Fruit fly (Drosophila melanogaster) whole organism, embryonic: ENCODE results near the gene CG33331.

ENCODE experiments used
- Abd-B ChIP-seq: fragments of 200-800 bp; sonication (Bioruptor generic); optimal IDR thresholded peaks from 2 replicates; lab custom pipeline; 2018; ENCODE audit warnings: missing biosample characterization, mild to moderate bottlenecking, missing genetic modification characterization, moderate library complexity
- Atf3 ChIP-seq: fragments of 200-800 bp; sonication (Bioruptor generic); optimal IDR thresholded peaks from 3 replicates; lab custom pipeline; 2016; ENCODE audit warnings: missing biosample characterization, missing genetic modification characterization
- Bdp1 ChIP-seq: fragments of 200-800 bp; sonication (Bioruptor generic); optimal IDR thresholded peaks from 3 replicates; lab custom pipeline; 2016; ENCODE audit warnings: missing biosample characterization, missing genetic modification characterization
- Bgb ChIP-seq: fragments of 200-800 bp; sonication (Bioruptor generic); IDR thresholded peaks from 2 replicates; pipeline ENCODE4 v1.3.6; 2022; ENCODE audit warnings: missing biosample characterization, missing genetic modification characterization; ENCODE audit not compliant: partially characterized antibody
- CG11085 ChIP-seq: fragments of 200-800 bp; sonication (Bioruptor generic); IDR thresholded peaks from 2 replicates; pipeline ENCODE4 v1.3.6; 2022; ENCODE audit warnings: missing biosample characterization, missing genetic modification characterization
- CG1233 ChIP-seq: fragments of 200-800 bp; sonication (Bioruptor generic); optimal IDR thresholded peaks from 4 replicates; lab custom pipeline; 2018; ENCODE audit warnings: missing biosample characterization, mild to moderate bottlenecking, missing genetic modification characterization
- CG15514 ChIP-seq: fragments of 200-800 bp; sonication (Bioruptor generic); optimal IDR thresholded peaks from 3 replicates; lab custom pipeline; 2017; ENCODE audit warnings: missing biosample characterization, missing genetic modification characterization, mild to moderate bottlenecking, moderate library complexity, missing genetic modification reagents
- CG16779 ChIP-seq: fragments of 200-800 bp; sonication (Bioruptor generic); IDR thresholded peaks from 2 replicates; pipeline ENCODE4 v1.3.6; 2022; ENCODE audit warnings: missing biosample characterization, missing genetic modification characterization
- CG16863 ChIP-seq: fragments of 200-800 bp; sonication (Bioruptor generic); optimal IDR thresholded peaks from 3 replicates; lab custom pipeline; 2016; ENCODE audit warnings: missing biosample characterization, missing genetic modification characterization
- CG17568 ChIP-seq: fragments of 200-800 bp; sonication (Bioruptor generic); optimal IDR thresholded peaks from 2 replicates; lab custom pipeline; 2018; ENCODE audit warnings: missing biosample characterization, mild to moderate bottlenecking, missing genetic modification characterization, moderate library complexity
- CG18011 ChIP-seq: fragments of 200-800 bp; sonication (Bioruptor generic); optimal IDR thresholded peaks from 2 replicates; lab custom pipeline; 2017; ENCODE audit warnings: missing biosample characterization, missing genetic modification characterization, mild to moderate bottlenecking, moderate library complexity, missing genotype
- CG32532 ChIP-seq: fragments of 200-800 bp; sonication (Bioruptor generic); IDR thresholded peaks from 2 replicates; pipeline ENCODE4 v1.3.6; 2022; ENCODE audit warnings: missing biosample characterization, missing genetic modification characterization
- CG4820 ChIP-seq: fragments of 200-800 bp; sonication (Bioruptor generic); optimal IDR thresholded peaks from 3 replicates; lab custom pipeline; 2016; ENCODE audit warnings: missing biosample characterization, missing genetic modification characterization
- CG6175 ChIP-seq: fragments of 200-800 bp; sonication (Bioruptor generic); IDR thresholded peaks from 3 replicates; pipeline ENCODE4 v1.3.6; 2022; ENCODE audit warnings: missing biosample characterization, missing genetic modification characterization
- CG6254 ChIP-seq: fragments of 200-800 bp; sonication (Bioruptor generic); optimal IDR thresholded peaks from 3 replicates; lab custom pipeline; 2017; ENCODE audit warnings: mild to moderate bottlenecking, missing biosample characterization, missing genetic modification reagents, missing genetic modification characterization
- CG7357 ChIP-seq: fragments of 200-800 bp; sonication (Bioruptor generic); IDR thresholded peaks from 3 replicates; pipeline ENCODE4 v1.3.6; 2022; ENCODE audit warnings: missing biosample characterization, missing genetic modification characterization
- CG7372 ChIP-seq: fragments of 200-800 bp; sonication (Bioruptor generic); IDR thresholded peaks from 2 replicates; pipeline ENCODE4 v1.3.6; 2022; ENCODE audit warnings: missing biosample characterization, missing genetic modification characterization
- CG8924 ChIP-seq: fragments of 200-800 bp; optimal IDR thresholded peaks from 3 replicates; lab custom pipeline; 2019; ENCODE audit warnings: missing biosample characterization, mild to moderate bottlenecking, missing genetic modification characterization, moderate library complexity
- CG9215 ChIP-seq: fragments of 200-800 bp; sonication (Bioruptor generic); IDR thresholded peaks from 2 replicates; pipeline ENCODE4 v1.3.6; 2022; ENCODE audit warnings: missing biosample characterization, missing genetic modification characterization
- CG9437 ChIP-seq: fragments of 200-800 bp; sonication (Bioruptor generic); optimal IDR thresholded peaks from 2 replicates; lab custom pipeline; 2018; ENCODE audit warnings: missing biosample characterization, mild to moderate bottlenecking, missing genetic modification characterization
- CkIIα-i1 ChIP-seq: fragments of 200-800 bp; sonication (Bioruptor generic); IDR thresholded peaks from 2 replicates; pipeline ENCODE4 v1.3.6; 2022; ENCODE audit warnings: missing biosample characterization, missing genetic modification characterization
- Dip3 ChIP-seq: fragments of 200-800 bp; sonication (Bioruptor generic); optimal IDR thresholded peaks from 3 replicates; lab custom pipeline; 2016; ENCODE audit warnings: missing biosample characterization, missing genetic modification characterization
- Doc2 ChIP-seq: fragments of 200-800 bp; sonication (Bioruptor generic); IDR thresholded peaks from 2 replicates; pipeline ENCODE4 v1.3.6; 2022; ENCODE audit warnings: missing biosample characterization, missing genetic modification characterization
- Fer1 ChIP-seq: fragments of 200-800 bp; sonication (Bioruptor generic); optimal IDR thresholded peaks from 2 replicates; lab custom pipeline; 2017; ENCODE audit warnings: missing biosample characterization, mild to moderate bottlenecking, missing genetic modification characterization
- Gug ChIP-seq: fragments of 200-800 bp; sonication (Bioruptor generic); IDR thresholded peaks from 4 replicates; pipeline ENCODE4 v1.3.6; 2022; ENCODE audit warnings: missing biosample characterization, missing genetic modification characterization
- HHEX ChIP-seq: fragments of 200-800 bp; sonication (Bioruptor generic); optimal IDR thresholded peaks from 3 replicates; lab custom pipeline; 2017; ENCODE audit warnings: missing biosample characterization, mild to moderate bottlenecking, missing genetic modification characterization, missing genetic modification reagents
- HmgZ ChIP-seq: fragments of 200-800 bp; sonication (Bioruptor generic); optimal IDR thresholded peaks from 2 replicates; lab custom pipeline; 2018; ENCODE audit warnings: missing biosample characterization, mild to moderate bottlenecking, missing genetic modification characterization
- Lpt ChIP-seq: fragments of >200 bp; optimal IDR thresholded peaks from 2 replicates; lab custom pipeline; 2018; ENCODE audit warnings: missing biosample characterization, missing genetic modification characterization
- NfI ChIP-seq: fragments of 200-800 bp; sonication (Bioruptor generic); optimal IDR thresholded peaks from 3 replicates; lab custom pipeline; 2018; ENCODE audit warnings: missing biosample characterization, mild to moderate bottlenecking, missing genetic modification characterization, moderate library complexity
- Oaz ChIP-seq: fragments of 200-800 bp; sonication (Bioruptor generic); IDR thresholded peaks from 2 replicates; pipeline ENCODE4 v1.3.6; 2022; ENCODE audit warnings: missing biosample characterization, missing genetic modification characterization
- Poxn ChIP-seq: fragments of 200-800 bp; sonication (Bioruptor generic); IDR thresholded peaks from 2 replicates; pipeline ENCODE4 v1.3.6; 2022; ENCODE audit warnings: missing biosample characterization, missing genetic modification characterization
- Side ChIP-seq: fragments of 200-800 bp; sonication (Bioruptor generic); optimal IDR thresholded peaks from 2 replicates; lab custom pipeline; 2016; ENCODE audit warnings: missing biosample characterization, missing genetic modification characterization
- Sry-β ChIP-seq: fragments of 200-800 bp; sonication (Bioruptor generic); optimal IDR thresholded peaks from 2 replicates; lab custom pipeline; 2018; ENCODE audit warnings: missing biosample characterization, mild to moderate bottlenecking, missing genetic modification characterization, moderate library complexity
- Sry-δ ChIP-seq: fragments of 200-800 bp; sonication (Bioruptor generic); optimal IDR thresholded peaks from 2 replicates; lab custom pipeline; 2016; ENCODE audit warnings: missing biosample characterization, missing genetic modification characterization
- TFAM ChIP-seq: fragments of 200-800 bp; sonication (Bioruptor generic); optimal IDR thresholded peaks from 2 replicates; lab custom pipeline; 2017; ENCODE audit warnings: missing biosample characterization, missing genetic modification characterization, inconsistent platforms
- bowl ChIP-seq: fragments of 200-800 bp; sonication (Bioruptor generic); IDR thresholded peaks from 2 replicates; pipeline ENCODE4 v1.3.6; 2022; ENCODE audit warnings: missing biosample characterization, missing genetic modification characterization
- chinmo ChIP-seq: fragments of 200-800 bp; sonication (Bioruptor generic); IDR thresholded peaks from 4 replicates; pipeline ENCODE4 v1.3.6; 2022; ENCODE audit warnings: missing biosample characterization, missing genetic modification characterization; ENCODE audit not compliant: partially characterized antibody
- corto ChIP-seq: fragments of 200-800 bp; sonication (Bioruptor generic); optimal IDR thresholded peaks from 2 replicates; lab custom pipeline; 2016; ENCODE audit warnings: missing biosample characterization, mild to moderate bottlenecking, missing genetic modification characterization, moderate library complexity
- dmrt11E ChIP-seq: fragments of 200-800 bp; sonication (Bioruptor generic); optimal IDR thresholded peaks from 3 replicates; lab custom pipeline; 2018; ENCODE audit warnings: missing biosample characterization, mild to moderate bottlenecking, missing genetic modification characterization, moderate library complexity
- dpn ChIP-seq, 2 experiments: fragments of 200-800 bp; sonication (Bioruptor generic); optimal IDR thresholded peaks; 3 replicates each; lab custom pipeline; 2016; ENCODE audit warnings: missing biosample characterization in 2 of 2, missing genetic modification characterization in 2 of 2
- ewg ChIP-seq: fragments of 200-800 bp; sonication (Bioruptor generic); optimal IDR thresholded peaks from 3 replicates; lab custom pipeline; 2017; ENCODE audit warnings: mild to moderate bottlenecking, missing biosample characterization, missing genetic modification reagents, missing genetic modification characterization
- mam ChIP-seq: fragments of 200-800 bp; sonication (Bioruptor generic); optimal IDR thresholded peaks from 3 replicates; lab custom pipeline; 2016; ENCODE audit warnings: missing biosample characterization, missing genetic modification characterization
- nerfin-1 ChIP-seq: fragments of 200-800 bp; sonication (Bioruptor generic); optimal IDR thresholded peaks from 3 replicates; lab custom pipeline; 2019; ENCODE audit warnings: missing biosample characterization, mild to moderate bottlenecking, missing genetic modification characterization, moderate library complexity
- otp ChIP-seq: fragments of 200-800 bp; sonication (Bioruptor generic); IDR thresholded peaks from 3 replicates; pipeline ENCODE4, ENCODE4 v1.3.6; 2022; ENCODE audit warnings: missing biosample characterization, missing genetic modification characterization
- scrt ChIP-seq: fragments of 200-800 bp; sonication (Bioruptor generic); optimal IDR thresholded peaks from 2 replicates; lab custom pipeline; 2018; ENCODE audit warnings: missing biosample characterization, mild to moderate bottlenecking, missing genetic modification characterization, moderate library complexity
- sens ChIP-seq: fragments of 200-800 bp; sonication (Bioruptor generic); peaks from one replicate; lab custom pipeline; 2016; ENCODE audit warnings: missing biosample characterization, missing genetic modification characterization
- seq ChIP-seq: fragments of 200-800 bp; sonication (Bioruptor generic); IDR thresholded peaks from 2 replicates; pipeline ENCODE4 v1.3.6; 2022; ENCODE audit warnings: missing biosample characterization, missing genetic modification characterization
- shn ChIP-seq: fragments of 200-800 bp; sonication (Bioruptor generic); optimal IDR thresholded peaks from 3 replicates; lab custom pipeline; 2016; ENCODE audit warnings: missing biosample characterization, missing genetic modification characterization
- twi ChIP-seq: fragments of 200-800 bp; optimal IDR thresholded peaks from 2 replicates; lab custom pipeline; 2019; ENCODE audit warnings: missing biosample characterization, mild to moderate bottlenecking, missing genetic modification characterization, moderate library complexity
- zen2 ChIP-seq: fragments of 200-800 bp; sonication (Bioruptor generic); IDR thresholded peaks from 3 replicates; pipeline ENCODE4 v1.3.6; 2022; ENCODE audit warnings: missing biosample characterization, missing genetic modification characterization; ENCODE audit not compliant: partially characterized antibody

Gene CG33331

DNA sequence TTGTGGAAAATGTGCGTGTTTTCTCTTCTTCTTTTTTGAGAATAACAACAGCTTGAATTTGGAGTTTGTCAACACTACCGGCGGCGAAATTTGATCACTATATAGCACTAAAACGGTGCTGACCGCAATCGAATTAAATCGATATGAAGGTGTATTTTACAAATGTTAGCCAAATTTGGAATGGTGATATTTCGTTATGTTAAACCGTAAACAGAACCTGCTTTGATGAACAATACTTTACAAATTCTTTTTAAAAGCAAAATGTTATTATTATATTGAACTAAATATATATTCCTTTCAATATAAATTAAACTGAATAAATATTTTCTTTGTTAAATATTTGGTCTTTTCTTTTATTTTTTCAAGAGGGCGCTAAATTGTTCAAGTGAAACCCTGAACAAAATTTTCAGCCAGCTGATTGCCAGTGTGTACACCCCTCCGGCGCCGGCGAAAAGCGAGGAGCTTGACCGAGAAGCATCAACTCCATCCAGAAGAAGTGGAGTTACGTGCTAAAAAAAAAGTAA, at the start of gene CG33331, which contains the start of the genes Rrp6 and CG33332 (continued):
- no peak for TF ChIP-seq Doc2 (GFP tag; lab: Robert Waterston, UW)
- peak; percentile 90 for TF ChIP-seq Sry-β
- 0 out of 4 replicates have a peak, but pooled peaks have one; percentile 52 for TF ChIP-seq chinmo (GFP tag; lab: Robert Waterston, UW)
- peak; percentile 65 for TF ChIP-seq CG1233 (GFP tag; lab: Kevin White, UChicago)
- peak; percentile 52 for TF ChIP-seq HHEX (GFP tag; lab: Kevin White, UChicago)
- TF ChIP-seq dmrt11E (tag; lab: Kevin White, UChicago) = peak; percentile 50
- peak; percentile 76 for TF ChIP-seq CG9215 (GFP tag; lab: Robert Waterston, UW)
- TF ChIP-seq Sry-δ (GFP tag; lab: Kevin White, UChicago) = peak; percentile 50
- TF ChIP-seq CG16779 = 0 out of 2 replicates have a peak, but pooled peaks have one; percentile 21
- TF ChIP-seq HmgZ (tag; lab: Kevin White, UChicago) = peak; percentile 45
- TF ChIP-seq CG6254 (GFP tag; lab: Kevin White, UChicago) = no peak
- TF ChIP-seq CG16863 (GFP tag; lab: Kevin White, UChicago) = no peak
- no peak for TF ChIP-seq CG17568 (GFP tag; lab: Kevin White, UChicago)
- TF ChIP-seq otp (GFP tag; lab: Robert Waterston, UW) = no peak
- TF ChIP-seq Bdp1 (GFP tag; lab: Kevin White, UChicago) = peak; percentile 44
- no peak for TF ChIP-seq corto (GFP tag; lab: Kevin White, UChicago)
- TF ChIP-seq CG32532 (GFP tag; lab: Robert Waterston, UW) = peak; percentile 74
- TF ChIP-seq CG18011 (GFP tag; lab: Kevin White, UChicago) = peak; percentile 58
- no peak for TF ChIP-seq seq (GFP tag; lab: Robert Waterston, UW)
- no peak for TF ChIP-seq CG4820 (GFP tag; lab: Kevin White, UChicago)
- peak; percentile 14 for TF ChIP-seq Atf3 (GFP tag; lab: Kevin White, UChicago)
- TF ChIP-seq CG9437 (GFP tag; lab: Kevin White, UChicago) = peak; percentile 66
- peak; percentile 67 to 80 for TF ChIP-seq dpn (GFP tag; optimal IDR thresholded peaks at IDR 0.05; lab: Kevin White, UChicago)
- peak; percentile 82 for TF ChIP-seq zen2 (GFP tag; lab: Robert Waterston, UW)
- TF ChIP-seq Poxn = no peak
- no peak for TF ChIP-seq CG7357 (GFP tag; lab: Robert Waterston, UW)
- no peak for TF ChIP-seq ewg (GFP tag; lab: Kevin White, UChicago)
- no peak for TF ChIP-seq Oaz (GFP tag; lab: Robert Waterston, UW)
- TF ChIP-seq Fer1 (GFP tag; lab: Kevin White, UChicago) = peak; percentile 83
- peak; percentile 35 for TF ChIP-seq Side (GFP tag; lab: Kevin White, UChicago)
- TF ChIP-seq NfI (GFP tag; lab: Kevin White, UChicago) = peak; percentile 85
- no peak for TF ChIP-seq bowl
- peak; percentile 40; the same call in 2 of the 4 replicates for TF ChIP-seq Gug (GFP tag; lab: Robert Waterston, UW)
- TF ChIP-seq Dip3 = peak; percentile 67
- TF ChIP-seq CG7372 (GFP tag; lab: Robert Waterston, UW) = peak; percentile 48; the same call in 1 of the 2 replicates
- peak; percentile 69 for TF ChIP-seq mam (GFP tag; lab: Kevin White, UChicago)
- TF ChIP-seq Abd-B (GFP tag; lab: Kevin White, UChicago) = no peak
- TF ChIP-seq CkIIα-i1 = no peak
- peak; percentile 64 for TF ChIP-seq sens (GFP tag; lab: Kevin White, UChicago)
- TF ChIP-seq CG6175 (GFP tag; lab: Robert Waterston, UW) = no peak
- peak; percentile 74 for TF ChIP-seq CG15514 (GFP tag; lab: Kevin White, UChicago)
- TF ChIP-seq Lpt (GFP tag; lab: Kevin White, UChicago) = no peak
- peak; percentile 58 for TF ChIP-seq Bgb (GFP tag; lab: Robert Waterston, UW)
- TF ChIP-seq scrt (GFP tag; lab: Kevin White, UChicago) = peak; percentile 62
- peak; percentile 61 for TF ChIP-seq nerfin-1 (tag; lab: Kevin White, UChicago)
- peak; percentile 59 for TF ChIP-seq shn (GFP tag; lab: Kevin White, UChicago)
- TF ChIP-seq CG8924 (tag; lab: Kevin White, UChicago) = no peak
- TF ChIP-seq CG11085 = peak; percentile 61
- TF ChIP-seq TFAM (GFP tag; lab: Kevin White, UChicago) = no peak
- peak; percentile 61 for TF ChIP-seq twi
